Worm (Caenorhabditis elegans): ENCODE measurements around the gene mig-23.

- no peak for TF ChIP-seq fkh-10 (GFP tag; optimal IDR thresholded peaks at IDR 0.05)
- TF ChIP-seq lin-11 (tag; optimal IDR thresholded peaks at IDR 0.05) = no peak
- TF ChIP-seq ama-1 (optimal IDR thresholded peaks at IDR 0.05) = no peak
- no peak for TF ChIP-seq ceh-18 (tag; optimal IDR thresholded peaks at IDR 0.05)
- TF ChIP-seq lim-6 (tag; optimal IDR thresholded peaks at IDR 0.05) = no peak
- TF ChIP-seq sox-2 (GFP tag; IDR thresholded peaks at IDR 0.05) = peak; percentile 66
- no peak for TF ChIP-seq ceh-24 (tag; optimal IDR thresholded peaks at IDR 0.05)
These were observed 45.3 kb upstream of the mig-23 start for ce11 chrX:5994004-5994403.
